Worm (Caenorhabditis elegans): ENCODE measurements around the gene W09G12.7.

- no peak for TF ChIP-seq pes-1 (GFP tag; IDR thresholded peaks at IDR 0.05)
- TF ChIP-seq ama-1 (optimal IDR thresholded peaks at IDR 0.05): no peak
- TF ChIP-seq ceh-13 (GFP tag; optimal IDR thresholded peaks at IDR 0.05): no peak
- TF ChIP-seq ceh-36 (tag; optimal IDR thresholded peaks at IDR 0.05): no peak
- TF ChIP-seq hnd-1 (tag; optimal IDR thresholded peaks at IDR 0.05): no peak
- TF ChIP-seq flt-1 (GFP tag; IDR thresholded peaks at IDR 0.05): no peak
- no peak for TF ChIP-seq sea-1 (GFP tag; conservative IDR thresholded peaks at IDR 0.05)
- TF ChIP-seq B0310.2 (tag; optimal IDR thresholded peaks at IDR 0.05): no peak
- TF ChIP-seq tra-4 (tag; optimal IDR thresholded peaks at IDR 0.05): no peak
- TF ChIP-seq ets-7 (tag; optimal IDR thresholded peaks at IDR 0.05): no peak
- no peak for TF ChIP-seq tbx-11 (GFP tag; IDR thresholded peaks at IDR 0.05)
- no peak for TF ChIP-seq aly-1 (tag; optimal IDR thresholded peaks at IDR 0.05)
- TF ChIP-seq tbx-37 (GFP tag; conservative IDR thresholded peaks at IDR 0.05): no peak
- TF ChIP-seq hmbx-1 (tag; optimal IDR thresholded peaks at IDR 0.05): no peak
Observed at ce11 chrIV:1274583-1274982, 45.7 kb downstream of the W09G12.7 start, which contains the start of gene C09E9.1.
